Fruit fly (Drosophila melanogaster): ENCODE measurements around the gene RagA-B.
A peak's percentile ranks its signal among the peaks of the same experiment; 100 is the strongest.

Gene RagA-B

dm6 chr3R:9030006-9030749, 46.1 kb upstream of the RagA-B start (continued):
- TF ChIP-seq insv (GFP tag; optimal IDR thresholded peaks at IDR 0.05), result no peak
- no peak for TF ChIP-seq CG14441 (GFP tag; IDR thresholded peaks at IDR 0.05)
- TF ChIP-seq fd96Cb (tag; optimal IDR thresholded peaks at IDR 0.05), result no peak
- peak; percentile 11 for TF ChIP-seq grn (GFP tag; optimal IDR thresholded peaks at IDR 0.05)
- TF ChIP-seq nmo (GFP tag; optimal IDR thresholded peaks at IDR 0.05), result no peak
- TF ChIP-seq pros (GFP tag; optimal IDR thresholded peaks at IDR 0.05), result peak; percentile 39
- TF ChIP-seq CG31224 (GFP tag; IDR thresholded peaks at IDR 0.05), result no peak

DNA sequence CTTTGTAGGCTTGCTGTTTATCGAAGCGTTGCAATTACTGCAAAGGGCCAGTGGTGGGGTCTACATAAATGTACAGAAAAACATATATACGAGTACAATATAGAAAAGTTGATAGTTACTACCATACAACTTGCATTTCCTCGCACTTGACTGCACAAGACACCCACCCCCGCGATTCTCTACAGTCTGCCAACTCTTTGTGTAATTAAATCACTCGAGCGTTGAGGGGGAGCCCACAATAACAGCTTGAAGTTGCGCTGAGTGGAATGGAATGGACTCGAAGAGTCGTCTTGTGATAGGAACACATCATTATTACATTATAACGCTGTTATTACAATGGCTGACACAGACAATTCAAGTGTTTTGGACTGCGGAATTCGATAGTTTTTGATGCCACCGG, 45.3 kb upstream of the RagA-B start:
- peak; percentile 65 for TF ChIP-seq crol (GFP tag; IDR thresholded peaks at IDR 0.05)
- peak; percentile 71 for TF ChIP-seq pros (GFP tag; optimal IDR thresholded peaks at IDR 0.05)
- peak; percentile 16 for TF ChIP-seq sd (tag; optimal IDR thresholded peaks at IDR 0.05)
- no peak for TF ChIP-seq CG16815 (GFP tag; optimal IDR thresholded peaks at IDR 0.05)
- TF ChIP-seq CG14050 (GFP tag; IDR thresholded peaks at IDR 0.05), result no peak
- peak; percentile 66 for TF ChIP-seq Med (GFP tag)
- TF ChIP-seq MTF-1 (GFP tag; optimal IDR thresholded peaks at IDR 0.05; ENCODE audit: borderline replicate concordance), result no peak
- TF ChIP-seq CG10209 (GFP tag; optimal IDR thresholded peaks at IDR 0.05), result no peak
- peak; percentile 77 for TF ChIP-seq Ets65A (GFP tag)
- no peak for TF ChIP-seq CG30403 (GFP tag; optimal IDR thresholded peaks at IDR 0.05)
- peak; percentile 79 for TF ChIP-seq z (GFP tag; IDR thresholded peaks at IDR 0.05)
- TF ChIP-seq CG11504 (tag; optimal IDR thresholded peaks at IDR 0.05), result no peak
- no peak for TF ChIP-seq CG12236 (GFP tag; optimal IDR thresholded peaks at IDR 0.05)
- TF ChIP-seq sens (GFP tag), result peak; percentile 22

DNA sequence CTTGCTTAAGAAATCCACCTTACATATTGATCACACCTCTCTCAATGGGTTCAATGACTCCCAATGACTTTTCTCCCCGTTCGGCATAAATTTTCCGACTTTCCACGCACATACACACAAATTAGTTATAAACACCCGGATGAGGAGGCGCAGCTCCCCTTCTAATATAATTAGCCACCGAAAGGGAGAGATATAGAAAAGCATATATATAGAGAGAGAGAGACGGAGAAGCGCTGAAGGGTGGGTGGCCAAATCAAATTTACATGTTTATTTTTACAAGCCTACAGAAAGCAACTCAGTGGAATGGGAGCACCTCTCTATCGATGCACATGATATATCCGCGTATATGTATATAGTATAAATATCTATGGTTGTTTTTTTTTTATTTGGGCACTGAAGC, 44.6 kb upstream of the RagA-B start:
- TF ChIP-seq tup (GFP tag; optimal IDR thresholded peaks at IDR 0.05) (no peak), jumu (GFP tag; optimal IDR thresholded peaks at IDR 0.05) (no peak), gfzf (GFP tag; optimal IDR thresholded peaks at IDR 0.05) (no peak), fd3F (GFP tag; optimal IDR thresholded peaks at IDR 0.05) (no peak), croc (GFP tag; conservative IDR thresholded peaks at IDR 0.05) (no peak), jigr1 (GFP tag; IDR thresholded peaks at IDR 0.05) (no peak), chm (GFP tag; IDR thresholded peaks at IDR 0.05) (0 out of 2 replicates have a peak, but pooled peaks have one; percentile 29), CG7357 (GFP tag; IDR thresholded peaks at IDR 0.05) (no peak), CG3838 (GFP tag; optimal IDR thresholded peaks at IDR 0.05) (no peak), CG10274 (GFP tag; optimal IDR thresholded peaks at IDR 0.05) (no peak), CG4730 (GFP tag; IDR thresholded peaks at IDR 0.05) (no peak), Lpt (GFP tag; optimal IDR thresholded peaks at IDR 0.05) (no peak), TFAM (GFP tag; optimal IDR thresholded peaks at IDR 0.05) (no peak), sr (GFP tag; IDR thresholded peaks at IDR 0.05) (peak; percentile 83), CG7745 (tag; optimal IDR thresholded peaks at IDR 0.05) (peak; percentile 92), crol (GFP tag; IDR thresholded peaks at IDR 0.05) (peak; percentile 21; the same call in 1 of the 2 replicates), wor (GFP tag; IDR thresholded peaks at IDR 0.05) (no peak), Kr (GFP tag; optimal IDR thresholded peaks at IDR 0.05) (peak; percentile 14), z (GFP tag; IDR thresholded peaks at IDR 0.05) (peak; percentile 60; the same call in 1 of the 3 replicates), zfh1 (GFP tag; IDR thresholded peaks at IDR 0.05) (0 out of 3 replicates have a peak, but pooled peaks have one; percentile 15), ci (GFP tag; IDR thresholded peaks at IDR 0.05) (peak; percentile 53; the same call in 1 of the 3 replicates), CG4424 (GFP tag; optimal IDR thresholded peaks at IDR 0.05) (no peak), sd (tag; optimal IDR thresholded peaks at IDR 0.05) (peak; percentile 49), unc-4 (GFP tag; IDR thresholded peaks at IDR 0.05; ENCODE audit: partially characterized antibody) (no peak), CG12659 (GFP tag; optimal IDR thresholded peaks at IDR 0.05) (no peak), vvl (GFP tag; IDR thresholded peaks at IDR 0.05) (peak; percentile 24; the same call in 1 of the 2 replicates), Hey (tag; optimal IDR thresholded peaks at IDR 0.05) (no peak), CG10321 (GFP tag; IDR thresholded peaks at IDR 0.05) (no peak), CG3281 (GFP tag; optimal IDR thresholded peaks at IDR 0.05) (no peak), CG12769 (tag; optimal IDR thresholded peaks at IDR 0.05) (peak; percentile 72), fd64A (GFP tag; optimal IDR thresholded peaks at IDR 0.05) (peak; percentile 43)
